Worm (Caenorhabditis elegans) whole organism, L4 larva: ENCODE data around the gene T22F3.7.

Experiments used
- ZK337.2 ChIP-seq: fragments of 200-800 bp; sonication (Bioruptor generic); IDR thresholded peaks from 2 replicates; pipeline ENCODE4 v1.3.6; 2022; ENCODE audit warnings: missing genetic modification reagents, missing genetic modification characterization, missing compliant biosample characterization
- ZK546.5 ChIP-seq, 2 experiments: sonication (generic microtip); optimal IDR thresholded peaks; 2 replicates each; lab custom pipeline; 2017; ENCODE audit warnings: missing biosample characterization in 2 of 2, missing genetic modification characterization in 2 of 2
- dpl-1 ChIP-seq: fragments of 150-350 bp; optimal IDR thresholded peaks from 2 replicates; lab custom pipeline; 2014; ENCODE audit warnings: missing biosample characterization, missing genetic modification reagents, missing genetic modification characterization
- lsy-2 ChIP-seq, 2 experiments: fragments of 150-350 bp in 1 of 2; sonication (generic microtip) in 1 of 2; optimal IDR thresholded peaks; 2 replicates each; lab custom pipeline; 2014 to 2017; ENCODE audit warnings: missing biosample characterization in 2 of 2, missing genetic modification characterization in 2 of 2
- nhr-237 ChIP-seq: sonication (generic microtip); optimal IDR thresholded peaks from 2 replicates; lab custom pipeline; 2017; ENCODE audit warnings: missing biosample characterization, missing genetic modification characterization
- php-3 ChIP-seq: fragments of 200-800 bp; sonication (Bioruptor generic); IDR thresholded peaks from 2 replicates; pipeline ENCODE4 v1.3.6; 2022; ENCODE audit warnings: missing genetic modification reagents, missing genetic modification characterization, missing compliant biosample characterization
- unc-39 ChIP-seq: sonication (generic microtip); optimal IDR thresholded peaks from 2 replicates; lab custom pipeline; 2017; ENCODE audit warnings: missing biosample characterization, missing genetic modification characterization
- ztf-7 ChIP-seq: fragments of 150-350 bp; optimal IDR thresholded peaks from 2 replicates; lab custom pipeline; 2014; ENCODE audit warnings: missing biosample characterization, missing genetic modification characterization

DNA sequence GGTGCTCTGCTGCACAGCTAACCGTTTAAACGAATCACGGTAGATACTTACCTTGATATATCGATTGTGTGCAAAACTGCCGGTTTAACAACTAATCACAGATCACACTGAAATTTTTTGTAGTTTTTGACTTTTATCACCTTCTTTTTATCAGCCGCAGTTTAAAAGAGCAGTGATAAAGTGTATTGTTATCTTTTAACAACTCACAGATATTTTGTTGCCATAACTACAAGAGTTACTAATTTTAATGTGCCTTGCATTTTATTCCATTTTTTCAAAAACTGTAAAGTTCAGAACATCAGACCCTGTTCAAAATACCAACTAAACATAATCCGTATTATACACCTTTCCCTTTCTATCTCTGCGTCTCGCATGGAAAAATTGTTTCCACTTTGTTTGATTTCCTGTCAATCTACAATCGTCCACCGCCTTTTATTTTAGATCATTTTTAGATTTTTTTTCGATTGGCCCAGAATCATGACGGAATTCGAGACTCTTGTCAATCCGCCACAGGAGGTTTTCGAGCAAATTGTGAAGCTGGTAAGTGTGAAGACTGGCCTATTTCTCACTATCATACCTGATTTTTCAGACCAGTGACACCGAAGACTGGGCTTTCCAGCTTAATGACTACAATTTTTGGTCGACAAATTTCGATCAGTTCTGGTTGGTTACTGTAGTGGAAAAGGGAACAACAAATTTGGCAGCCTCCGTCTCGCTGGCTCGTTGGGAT, 47.6 kb downstream of the T22F3.7 start, which contains the start of gene T24A6.20:
- TF ChIP-seq lsy-2 (tag; optimal IDR thresholded peaks at IDR 0.05; lab: Kevin White, UChicago): no peak
- no peak for TF ChIP-seq ztf-7 (tag; lab: Kevin White, UChicago)
- no peak for TF ChIP-seq dpl-1 (GFP tag; lab: Kevin White, UChicago)
- 0 out of 2 replicates have a peak, but pooled peaks have one; percentile 45 for TF ChIP-seq php-3 (GFP tag; lab: Robert Waterston, UW)
- no peak for TF ChIP-seq nhr-237 (tag; lab: Kevin White, UChicago)
- TF ChIP-seq unc-39 (tag; lab: Kevin White, UChicago): no peak
- no peak for TF ChIP-seq ZK337.2 (GFP tag; lab: Robert Waterston, UW)
- no peak for TF ChIP-seq ZK546.5 (tag; optimal IDR thresholded peaks at IDR 0.05; lab: Kevin White, UChicago)
